Fruit fly (Drosophila melanogaster): ENCODE data around the gene C3G.

C3G gene

DNA sequence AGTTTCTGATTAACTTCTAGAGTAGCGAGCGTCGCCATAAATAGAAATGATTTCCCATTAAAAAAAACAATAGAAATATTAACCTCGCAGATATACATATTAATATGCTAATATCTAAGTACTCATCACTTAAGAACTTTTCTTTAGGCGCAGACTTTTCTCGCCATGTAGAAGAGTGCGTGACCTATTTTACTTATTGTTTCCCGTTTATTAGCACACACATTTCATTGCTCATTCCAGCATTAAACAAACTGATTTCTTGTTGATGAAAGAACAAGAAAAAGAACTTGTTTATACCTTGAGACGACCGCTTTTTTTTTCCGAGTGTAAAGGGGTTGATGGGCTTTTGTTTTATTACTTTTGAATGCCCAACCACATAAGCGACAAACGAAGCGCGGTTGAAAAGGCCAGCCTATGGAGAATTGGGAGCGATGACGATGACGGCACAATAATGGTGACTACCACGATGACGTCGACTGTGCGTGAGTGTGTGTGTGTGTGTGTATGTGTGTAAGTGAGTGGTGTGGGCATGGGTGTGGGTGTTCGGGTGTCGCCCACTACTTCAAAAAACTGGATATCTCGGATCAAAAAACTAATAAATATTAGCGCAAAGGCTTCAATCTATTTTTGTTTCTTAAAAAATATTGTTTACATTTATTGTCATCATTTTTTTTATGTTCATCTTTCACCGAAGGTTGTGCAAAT lies 7.3 kb downstream of the C3G start (continued):
- TF ChIP-seq CG12104 (GFP tag; optimal IDR thresholded peaks at IDR 0.05) = no peak
- no peak for TF ChIP-seq CG4707 (GFP tag; optimal IDR thresholded peaks at IDR 0.05)
- peak; percentile 13 for TF ChIP-seq phol (tag; optimal IDR thresholded peaks at IDR 0.05)
- TF ChIP-seq CG9876 (GFP tag; optimal IDR thresholded peaks at IDR 0.05) = no peak
- TF ChIP-seq Side (GFP tag; optimal IDR thresholded peaks at IDR 0.05) = peak; percentile 3
- no peak for TF ChIP-seq shn (GFP tag; optimal IDR thresholded peaks at IDR 0.05)
- no peak for TF ChIP-seq H2.0 (GFP tag; IDR thresholded peaks at IDR 0.05)
- TF ChIP-seq Hr3 (GFP tag; optimal IDR thresholded peaks at IDR 0.05) = peak; percentile 21
- TF ChIP-seq CG1603 (tag; optimal IDR thresholded peaks at IDR 0.05) = peak; percentile 7
- TF ChIP-seq NK7.1 (GFP tag; optimal IDR thresholded peaks at IDR 0.05) = peak; percentile 40
- peak; percentile 19 for TF ChIP-seq unpg (GFP tag; optimal IDR thresholded peaks at IDR 0.05)
- TF ChIP-seq stwl (tag; optimal IDR thresholded peaks at IDR 0.05) = no peak
- no peak for TF ChIP-seq pho (GFP tag; optimal IDR thresholded peaks at IDR 0.05)
- TF ChIP-seq oc (tag; optimal IDR thresholded peaks at IDR 0.05) = no peak
- no peak for TF ChIP-seq CG34422 (GFP tag; IDR thresholded peaks at IDR 0.05)
- peak; percentile 62; the same call in 1 of the 3 replicates for TF ChIP-seq CG17361 (GFP tag; IDR thresholded peaks at IDR 0.05)

DNA sequence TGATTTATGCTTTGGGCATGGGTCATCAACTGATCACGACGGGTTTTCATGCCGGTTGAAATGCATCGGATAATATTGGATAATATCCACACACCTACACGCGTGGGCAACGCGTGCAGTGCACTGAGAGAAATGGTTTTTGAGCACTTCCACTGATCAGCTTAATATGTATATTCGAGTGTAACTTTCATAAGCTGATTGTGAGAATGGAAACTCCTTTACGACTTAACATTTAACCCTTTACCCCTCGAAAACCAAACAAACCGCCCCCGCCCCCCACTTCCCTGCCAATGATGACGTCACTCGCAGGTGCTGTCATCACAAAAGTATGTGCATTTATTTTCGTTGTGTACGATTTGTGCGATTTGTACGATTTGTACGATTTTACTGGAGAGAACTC lies 8.6 kb downstream of the C3G start:
- TF ChIP-seq sr (GFP tag; IDR thresholded peaks at IDR 0.05) = peak; percentile 79
- TF ChIP-seq stc (GFP tag; IDR thresholded peaks at IDR 0.05) = 0 out of 2 replicates have a peak, but pooled peaks have one; percentile 22
- 0 out of 2 replicates have a peak, but pooled peaks have one; percentile 17 for TF ChIP-seq ap (GFP tag; IDR thresholded peaks at IDR 0.05)
- peak; percentile 42 for TF ChIP-seq CG11504 (tag; optimal IDR thresholded peaks at IDR 0.05)
- TF ChIP-seq Drgx (GFP tag; IDR thresholded peaks at IDR 0.05) = 0 out of 2 replicates have a peak, but pooled peaks have one; percentile 21
- TF ChIP-seq Max (GFP tag; optimal IDR thresholded peaks at IDR 0.05) = no peak
- peak; percentile 7 for TF ChIP-seq CG8388 (GFP tag; optimal IDR thresholded peaks at IDR 0.05)
- no peak for TF ChIP-seq hbn (GFP tag; IDR thresholded peaks at IDR 0.05; ENCODE audit: partially characterized antibody)
- TF ChIP-seq CG14050 (GFP tag; IDR thresholded peaks at IDR 0.05) = peak; percentile 38; the same call in 2 of the 3 replicates
- TF ChIP-seq CG11398 (GFP tag; optimal IDR thresholded peaks at IDR 0.05) = no peak
- TF ChIP-seq CG8290 (GFP tag; optimal IDR thresholded peaks at IDR 0.05) = no peak
- TF ChIP-seq CG8290 (tag; optimal IDR thresholded peaks at IDR 0.05) = peak in 1 of 2 experiments; percentile 2
- TF ChIP-seq Dll (GFP tag; IDR thresholded peaks at IDR 0.05; ENCODE audit: partially characterized antibody) = no peak
- TF ChIP-seq Abd-B (GFP tag; optimal IDR thresholded peaks at IDR 0.05) = peak; percentile 20
- TF ChIP-seq CG9215 (GFP tag; IDR thresholded peaks at IDR 0.05) = peak; percentile 7; the same call in 1 of the 2 replicates
- peak; percentile 35; the same call in 1 of the 3 replicates for TF ChIP-seq row (GFP tag; IDR thresholded peaks at IDR 0.05)
- TF ChIP-seq CG10366 (GFP tag; IDR thresholded peaks at IDR 0.05) = peak; percentile 43
- peak; percentile 42; the same call in 1 of the 2 replicates for TF ChIP-seq Atf6 (GFP tag; IDR thresholded peaks at IDR 0.05)
- TF ChIP-seq Ada2b (GFP tag; IDR thresholded peaks at IDR 0.05) = 0 out of 2 replicates have a peak, but pooled peaks have one; percentile 28
- TF ChIP-seq Awh (GFP tag; IDR thresholded peaks at IDR 0.05) = peak; percentile 50; the same call in 1 of the 2 replicates
- peak; percentile 54 for TF ChIP-seq lmd (GFP tag; IDR thresholded peaks at IDR 0.05)
- 0 out of 3 replicates have a peak, but pooled peaks have one; percentile 29 for TF ChIP-seq otp (GFP tag; IDR thresholded peaks at IDR 0.05)
- TF ChIP-seq dmrt99B (tag; optimal IDR thresholded peaks at IDR 0.05) = peak; percentile 49
- 0 out of 2 replicates have a peak, but pooled peaks have one; percentile 31 for TF ChIP-seq CG17328 (GFP tag; IDR thresholded peaks at IDR 0.05)
- no peak for TF ChIP-seq prd (optimal IDR thresholded peaks at IDR 0.05)
- peak; percentile 37; the same call in 1 of the 3 replicates for TF ChIP-seq prd (GFP tag; IDR thresholded peaks at IDR 0.05)
- TF ChIP-seq grn (GFP tag; optimal IDR thresholded peaks at IDR 0.05) = no peak
- no peak for TF ChIP-seq CG8089 (GFP tag; optimal IDR thresholded peaks at IDR 0.05)
- peak; percentile 30 for TF ChIP-seq phol (tag; optimal IDR thresholded peaks at IDR 0.05)
- TF ChIP-seq Ssrp (tag; optimal IDR thresholded peaks at IDR 0.05) = peak; percentile 42
- no peak for TF ChIP-seq cwo (GFP tag; optimal IDR thresholded peaks at IDR 0.05)
- TF ChIP-seq ssp (GFP tag; IDR thresholded peaks at IDR 0.05) = 0 out of 2 replicates have a peak, but pooled peaks have one; percentile 12
- TF ChIP-seq ewg (GFP tag; optimal IDR thresholded peaks at IDR 0.05) = peak; percentile 2
- TF ChIP-seq D (optimal IDR thresholded peaks at IDR 0.05) = no peak
- peak; percentile 20 for TF ChIP-seq D (GFP tag; optimal IDR thresholded peaks at IDR 0.05)

Measured in whole organism, embryonic.